Worm (Caenorhabditis elegans) whole organism, L2 larva: ENCODE results near the gene oig-4.

Experiments used
- C34F6.9 ChIP-seq: fragments of 150-350 bp; optimal IDR thresholded peaks from 2 replicates; lab custom pipeline; 2014; ENCODE audit warnings: missing biosample characterization, missing genetic modification characterization
- F13H6.1 ChIP-seq: sonication (generic microtip); optimal IDR thresholded peaks from 2 replicates; lab custom pipeline; 2016; ENCODE audit warnings: missing genetic modification characterization, missing compliant biosample characterization
- Y55F3AM.14 ChIP-seq: fragments of 200-800 bp; sonication (Bioruptor generic); optimal IDR thresholded peaks from 2 replicates; lab custom pipeline; 2018; ENCODE audit warnings: mild to moderate bottlenecking, missing genetic modification characterization, missing compliant biosample characterization
- ZK546.5 ChIP-seq: sonication (generic microtip); optimal IDR thresholded peaks from 2 replicates; lab custom pipeline; 2017; ENCODE audit warnings: missing biosample characterization, missing genetic modification characterization
- aly-2 ChIP-seq: fragments of 150-350 bp; optimal IDR thresholded peaks from 2 replicates; lab custom pipeline; 2014; ENCODE audit warnings: missing biosample characterization, missing genetic modification characterization
- ama-1 ChIP-seq: fragments of 150-350 bp; optimal IDR thresholded peaks from 2 replicates; lab custom pipeline; 2018; ENCODE audit warnings: inconsistent platforms
- blmp-1 ChIP-seq: sonication (generic microtip); optimal IDR thresholded peaks from 2 replicates; lab custom pipeline; 2017; ENCODE audit warnings: missing genetic modification characterization, mild to moderate bottlenecking, missing compliant biosample characterization, antibody characterized with exemption, moderate library complexity; ENCODE audit not compliant: insufficient read depth
- crh-2 ChIP-seq: sonication (generic microtip); optimal IDR thresholded peaks from 2 replicates; lab custom pipeline; 2017; ENCODE audit warnings: missing biosample characterization, missing genetic modification characterization
- dmd-4 ChIP-seq: sonication (generic microtip); optimal IDR thresholded peaks from 2 replicates; lab custom pipeline; 2017; ENCODE audit warnings: missing biosample characterization, missing genetic modification characterization
- egl-27 ChIP-seq: sonication (generic microtip); optimal IDR thresholded peaks from 3 replicates; lab custom pipeline; 2017; ENCODE audit warnings: missing biosample characterization, missing genetic modification reagents, missing genetic modification characterization
- elt-1 ChIP-seq: fragments of 150-350 bp; optimal IDR thresholded peaks from 2 replicates; lab custom pipeline; 2014; ENCODE audit warnings: missing biosample characterization, missing genetic modification characterization
- elt-3 ChIP-seq: sonication (generic microtip); optimal IDR thresholded peaks from 2 replicates; lab custom pipeline; 2017; ENCODE audit warnings: missing biosample characterization, missing genetic modification characterization
- fos-1 ChIP-seq: fragments of 150-350 bp; optimal IDR thresholded peaks from 2 replicates; lab custom pipeline; 2014; ENCODE audit warnings: missing biosample characterization, missing genetic modification characterization
- gmeb-1 ChIP-seq: fragments of 150-350 bp; optimal IDR thresholded peaks from 2 replicates; lab custom pipeline; 2014; ENCODE audit warnings: missing biosample characterization, missing genetic modification characterization
- lin-11 ChIP-seq: fragments of 150-350 bp; sonication (generic microtip); optimal IDR thresholded peaks from 2 replicates; lab custom pipeline; 2014; ENCODE audit warnings: missing biosample characterization, missing genetic modification characterization, inconsistent platforms, mixed read lengths
- lin-13 ChIP-seq: fragments of 150-350 bp; optimal IDR thresholded peaks from 2 replicates; lab custom pipeline; 2014; ENCODE audit warnings: missing biosample characterization, missing genetic modification reagents, missing genetic modification characterization
- lsy-2 ChIP-seq, 2 experiments: fragments of 150-350 bp in 1 of 2; sonication (generic microtip) in 1 of 2; optimal IDR thresholded peaks; 2 replicates each; lab custom pipeline; 2014 to 2017; ENCODE audit warnings: missing biosample characterization in 2 of 2, missing genetic modification characterization in 2 of 2
- mab-5 ChIP-seq: fragments of 150-350 bp; optimal IDR thresholded peaks from 2 replicates; lab custom pipeline; 2014; ENCODE audit warnings: missing biosample characterization, missing genetic modification characterization
- mbf-1 ChIP-seq: sonication (generic microtip); optimal IDR thresholded peaks from 2 replicates; lab custom pipeline; 2017; ENCODE audit warnings: missing biosample characterization, missing genetic modification characterization
- mdl-1 ChIP-seq, 2 experiments: fragments of 150-350 bp in 1 of 2; sonication (generic microtip) in 1 of 2; optimal IDR thresholded peaks; 2 replicates each; lab custom pipeline; 2017; ENCODE audit warnings: missing biosample characterization in 2 of 2, missing genetic modification characterization in 2 of 2
- nhr-10 ChIP-seq: sonication (generic microtip); optimal IDR thresholded peaks from 2 replicates; lab custom pipeline; 2017; ENCODE audit warnings: missing biosample characterization, missing genetic modification characterization
- nhr-11 ChIP-seq: fragments of 150-350 bp; optimal IDR thresholded peaks from 2 replicates; lab custom pipeline; 2014; ENCODE audit warnings: missing biosample characterization, missing genetic modification characterization
- nhr-12 ChIP-seq: fragments of 150-350 bp; optimal IDR thresholded peaks from 2 replicates; lab custom pipeline; 2014; ENCODE audit warnings: missing biosample characterization, missing genetic modification characterization
- nhr-129 ChIP-seq: fragments of 150-350 bp; optimal IDR thresholded peaks from 2 replicates; lab custom pipeline; 2014; ENCODE audit warnings: missing biosample characterization, missing genetic modification characterization
- nhr-21 ChIP-seq: fragments of 150-350 bp; optimal IDR thresholded peaks from 2 replicates; lab custom pipeline; 2014; ENCODE audit warnings: missing biosample characterization, missing genetic modification characterization
- nhr-23 ChIP-seq: fragments of 150-350 bp; optimal IDR thresholded peaks from 2 replicates; lab custom pipeline; 2014; ENCODE audit warnings: missing biosample characterization, missing genetic modification reagents, missing genetic modification characterization
- nhr-25 ChIP-seq: fragments of 150-350 bp; sonication (generic microtip); optimal IDR thresholded peaks from 3 replicates; lab custom pipeline; 2014; ENCODE audit warnings: missing biosample characterization, missing genetic modification characterization
- peb-1 ChIP-seq: fragments of 150-350 bp; optimal IDR thresholded peaks from 2 replicates; lab custom pipeline; 2014; ENCODE audit warnings: missing biosample characterization, missing genetic modification characterization
- sem-4 ChIP-seq: fragments of 150-350 bp; optimal IDR thresholded peaks from 2 replicates; lab custom pipeline; 2014; ENCODE audit warnings: missing biosample characterization, missing genetic modification reagents, missing genetic modification characterization
- skn-1 ChIP-seq: sonication (generic microtip); optimal IDR thresholded peaks from 2 replicates; lab custom pipeline; 2017; ENCODE audit warnings: missing biosample characterization, missing genetic modification characterization
- sma-3 ChIP-seq: sonication (generic microtip); optimal IDR thresholded peaks from 2 replicates; lab custom pipeline; 2016; ENCODE audit warnings: missing genetic modification reagents, missing genetic modification characterization, missing compliant biosample characterization
- sma-9 ChIP-seq, 2 experiments: fragments of 150-350 bp in 1 of 2; sonication (generic microtip) in 1 of 2; optimal IDR thresholded peaks; 2 replicates each; lab custom pipeline; 2014 to 2016; ENCODE audit warnings: missing genetic modification characterization in 2 of 2, mild to moderate bottlenecking in 1 of 2, missing biosample characterization in 1 of 2, missing compliant biosample characterization in 1 of 2, missing genetic modification reagents in 1 of 2, moderate library complexity in 1 of 2
- snpc-4 ChIP-seq: fragments of 150-350 bp; optimal IDR thresholded peaks from 2 replicates; lab custom pipeline; 2014; ENCODE audit warnings: missing biosample characterization, missing genetic modification characterization
- unc-39 ChIP-seq: fragments of 150-350 bp; optimal IDR thresholded peaks from 2 replicates; lab custom pipeline; 2014; ENCODE audit warnings: missing biosample characterization, missing genetic modification characterization
- unc-55 ChIP-seq: fragments of 150-350 bp; sonication (generic microtip); optimal IDR thresholded peaks from 3 replicates; lab custom pipeline; 2014; ENCODE audit warnings: missing biosample characterization, missing genetic modification reagents, missing genetic modification characterization
- unc-62 ChIP-seq: fragments of 150-350 bp; optimal IDR thresholded peaks from 2 replicates; lab custom pipeline; 2014; ENCODE audit warnings: missing biosample characterization, missing genetic modification reagents, missing genetic modification characterization
- zag-1 ChIP-seq: fragments of 150-350 bp; optimal IDR thresholded peaks from 2 replicates; lab custom pipeline; 2014; ENCODE audit warnings: missing biosample characterization, missing genetic modification characterization
- ztf-11 ChIP-seq: sonication (generic microtip); optimal IDR thresholded peaks from 2 replicates; lab custom pipeline; 2017; ENCODE audit warnings: missing biosample characterization, missing genetic modification characterization
- ztf-4 ChIP-seq: fragments of 150-350 bp; optimal IDR thresholded peaks from 2 replicates; lab custom pipeline; 2014; ENCODE audit warnings: missing biosample characterization, missing genetic modification characterization

Gene oig-4

DNA sequence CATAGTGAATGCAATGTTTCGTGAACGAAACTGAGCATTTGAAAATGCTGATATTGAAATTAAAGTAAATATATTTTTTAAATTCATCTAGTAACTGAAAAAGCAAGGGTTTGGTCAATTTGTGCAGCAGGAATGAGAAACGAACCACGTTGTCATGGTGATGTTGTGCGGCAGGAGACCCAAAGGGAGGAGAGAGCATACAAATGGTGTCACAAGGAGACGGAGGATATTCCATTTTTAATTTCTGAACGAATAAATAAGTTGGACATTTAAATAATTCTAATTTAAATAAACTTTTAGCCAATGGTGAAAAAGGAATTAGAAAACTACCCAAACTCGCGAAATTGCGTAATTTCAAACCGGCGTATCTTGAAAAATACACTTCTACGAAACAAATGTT is 29.8 kb upstream of the oig-4 start, which contains the start of gene mks-3:
Gene mks-3 (minus strand): TSS at position 101 of the 400 bp plus-strand sequence.
- TF ChIP-seq lin-13 (GFP tag; lab: Kevin White, UChicago) (no peak), crh-2 (no peak), unc-55 (GFP tag; lab: Kevin White, UChicago) (no peak), ztf-11 (tag; lab: Kevin White, UChicago) (no peak), mdl-1 (tag; optimal IDR thresholded peaks at IDR 0.05; lab: Kevin White, UChicago) (no peak), lin-11 (tag; lab: Kevin White, UChicago) (no peak), fos-1 (no peak), ZK546.5 (tag; lab: Kevin White, UChicago) (no peak), mbf-1 (tag; lab: Kevin White, UChicago) (no peak)

DNA sequence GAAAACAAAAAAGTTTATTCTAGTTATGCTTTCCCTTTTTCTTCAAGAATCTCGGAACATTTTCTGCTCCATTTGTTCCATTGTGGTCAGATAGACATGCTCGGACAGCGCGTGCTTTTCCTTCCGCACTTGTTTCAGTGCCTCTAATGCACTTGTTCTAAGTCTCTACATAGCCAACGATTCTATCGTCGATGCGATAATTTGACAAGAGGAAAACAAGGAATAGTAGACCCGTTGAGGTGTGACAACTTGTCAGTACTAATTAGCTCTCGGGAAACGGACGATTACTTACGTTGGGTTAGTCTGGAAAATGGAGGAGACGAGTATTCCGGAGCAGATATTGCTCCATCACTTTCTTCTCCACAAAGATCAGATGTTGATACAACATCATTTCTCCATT is 25.0 kb upstream of the oig-4 start:
- no peak for TF ChIP-seq nhr-21 (tag; lab: Kevin White, UChicago)
- no peak for TF ChIP-seq nhr-11 (tag; lab: Kevin White, UChicago)
- TF ChIP-seq nhr-23 (tag; lab: Kevin White, UChicago), result no peak
- TF ChIP-seq, all 48 proteins: peak for 0

DNA sequence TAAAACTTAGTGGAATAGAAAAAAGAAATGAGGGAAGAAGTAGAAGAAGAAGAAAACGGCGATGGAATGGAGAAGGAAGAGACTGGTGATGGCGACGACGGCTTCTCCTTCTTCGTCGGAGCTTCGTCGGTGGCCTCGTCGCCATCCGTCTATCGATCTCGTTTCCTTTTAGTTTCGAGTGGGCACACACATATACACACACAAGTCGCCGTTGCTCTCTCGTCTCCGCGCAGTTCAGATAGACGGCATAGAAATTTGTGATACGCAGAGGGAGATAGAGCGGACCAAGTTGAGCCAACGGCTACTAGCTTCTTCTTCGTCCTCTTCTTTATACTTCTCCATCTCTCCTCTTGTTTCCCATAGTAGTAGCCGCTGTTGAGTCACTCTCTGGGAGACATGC is 20.1 kb upstream of the oig-4 start:
- TF ChIP-seq nhr-10 (tag; lab: Kevin White, UChicago) (no peak), sma-3 (GFP tag; lab: Kevin White, UChicago) (no peak), zag-1 (peak; percentile 83), sem-4 (tag; lab: Kevin White, UChicago) (peak; percentile 21), nhr-25 (tag; lab: Kevin White, UChicago) (no peak), sma-9 (GFP tag; optimal IDR thresholded peaks at IDR 0.05; lab: Kevin White, UChicago) (peak; percentile 22), sma-9 (tag; optimal IDR thresholded peaks at IDR 0.05; lab: Kevin White, UChicago) (no peak), mab-5 (tag; lab: Kevin White, UChicago) (peak; percentile 6), nhr-12 (tag; lab: Kevin White, UChicago) (no peak), ztf-4 (tag; lab: Kevin White, UChicago) (no peak), dmd-4 (tag; lab: Kevin White, UChicago) (no peak), C34F6.9 (tag; lab: Kevin White, UChicago) (peak; percentile 53), gmeb-1 (tag; lab: Kevin White, UChicago) (no peak), ZK546.5 (tag; lab: Kevin White, UChicago) (no peak), elt-1 (tag; lab: Kevin White, UChicago) (no peak), nhr-21 (tag; lab: Kevin White, UChicago) (no peak), F13H6.1 (tag; lab: Kevin White, UChicago) (peak; percentile 67), lin-11 (tag; lab: Kevin White, UChicago) (peak; percentile 38), aly-2 (tag; lab: Kevin White, UChicago) (no peak), egl-27 (no peak), unc-55 (GFP tag; lab: Kevin White, UChicago) (peak; percentile 66), elt-3 (tag; lab: Kevin White, UChicago) (no peak), nhr-129 (tag; lab: Kevin White, UChicago) (peak; percentile 46), mdl-1 (tag; optimal IDR thresholded peaks at IDR 0.05; lab: Kevin White, UChicago) (no peak), lsy-2 (tag; optimal IDR thresholded peaks at IDR 0.05; lab: Kevin White, UChicago) (peak in 1 of 2 experiments; percentile 35)
- TF ChIP-seq, all 48 proteins: peak for 10

DNA sequence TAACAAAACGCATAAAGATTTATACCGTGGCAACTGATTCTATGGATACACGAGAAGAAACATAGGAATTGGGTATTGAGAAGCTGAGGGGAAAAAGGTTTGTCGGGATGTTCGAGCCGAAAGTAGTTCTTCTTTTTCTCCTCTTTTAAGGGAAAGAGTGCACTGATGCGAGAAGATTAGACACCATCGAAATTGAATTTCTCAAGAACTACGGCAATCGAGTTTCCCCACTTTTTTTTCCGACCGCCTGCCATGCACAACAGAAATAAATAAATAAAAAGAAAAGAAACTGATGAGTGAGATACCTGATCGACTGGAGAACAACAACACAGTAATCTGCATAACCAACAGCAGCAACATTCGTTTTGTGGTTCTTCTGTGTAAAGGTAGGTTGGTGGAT is 19.1 kb upstream of the oig-4 start:
- TF ChIP-seq sma-9 (GFP tag; optimal IDR thresholded peaks at IDR 0.05; lab: Kevin White, UChicago) (peak; percentile 18), sma-9 (tag; optimal IDR thresholded peaks at IDR 0.05; lab: Kevin White, UChicago) (no peak), aly-2 (tag; lab: Kevin White, UChicago) (no peak), ama-1 (lab: Kevin White, UChicago) (no peak), blmp-1 (no peak)
- TF ChIP-seq, all 48 proteins: peak for 1

DNA sequence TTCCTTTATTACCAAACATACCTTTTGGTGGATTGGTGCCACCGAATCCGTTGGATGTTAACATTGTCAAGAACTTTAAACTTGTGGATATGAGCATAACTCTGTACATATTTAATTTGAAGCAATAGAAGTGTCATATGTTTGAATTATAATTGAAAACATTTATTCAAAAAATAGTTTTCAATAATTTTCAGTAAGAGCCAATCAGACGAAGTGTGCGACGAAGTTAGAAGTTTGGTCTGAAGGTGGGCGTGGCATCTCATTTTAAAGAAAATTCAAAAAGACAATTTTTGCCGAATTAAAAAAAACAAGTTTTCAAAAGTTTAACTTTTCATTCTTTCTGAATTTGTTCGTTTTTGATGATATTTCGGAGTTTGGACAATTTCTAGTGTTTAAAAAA is 18.5 kb upstream of the oig-4 start, which contains the start of gene syd-1:
Gene syd-1 (minus strand): TSS at position 101 of the 400 bp plus-strand sequence.
- no peak for TF ChIP-seq skn-1 (tag; lab: Kevin White, UChicago)
- TF ChIP-seq unc-39 (tag; lab: Kevin White, UChicago), result no peak
- TF ChIP-seq snpc-4 (tag; lab: Kevin White, UChicago), result no peak
- no peak for TF ChIP-seq Y55F3AM.14 (GFP tag; lab: Kevin White, UChicago)
- TF ChIP-seq unc-62 (GFP tag; lab: Kevin White, UChicago), result no peak
- no peak for TF ChIP-seq nhr-129 (tag; lab: Kevin White, UChicago)
- TF ChIP-seq ama-1 (lab: Kevin White, UChicago), result no peak
- TF ChIP-seq elt-1 (tag; lab: Kevin White, UChicago), result no peak
- TF ChIP-seq peb-1 (tag; lab: Kevin White, UChicago), result no peak
- no peak for TF ChIP-seq nhr-21 (tag; lab: Kevin White, UChicago)
- TF ChIP-seq, all 48 proteins: peak for 0
